Worm (Caenorhabditis elegans): Measurements from ENCODE around the gene yif-1.

The yif-1 gene

DNA sequence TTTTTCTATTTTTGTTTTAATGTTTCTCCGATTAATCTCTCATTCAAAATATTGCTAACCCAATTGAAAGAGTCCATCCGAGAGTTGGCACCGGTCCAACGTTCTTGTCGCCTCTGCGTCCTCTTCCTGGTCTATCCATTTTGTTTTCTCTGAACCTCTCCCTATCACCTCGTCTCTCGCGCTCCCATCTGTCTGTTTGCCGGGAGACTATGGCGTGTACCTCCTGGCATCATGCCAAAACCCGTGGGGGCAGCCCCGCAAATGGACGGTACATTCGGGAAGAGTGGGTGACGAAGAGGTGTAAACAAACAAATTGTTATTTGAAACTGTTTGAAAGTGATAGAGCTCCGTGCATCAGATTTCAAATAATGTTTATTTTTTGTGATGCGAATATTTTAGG, 18.4 kb downstream of the yif-1 start, which contains the start of gene T06E8.2 (continued):
- TF ChIP-seq lir-3 (tag; optimal IDR thresholded peaks at IDR 0.05; ENCODE audit: poor library complexity) (no peak), aly-2 (tag; optimal IDR thresholded peaks at IDR 0.05) (no peak), pax-3 (tag; optimal IDR thresholded peaks at IDR 0.05) (no peak), elt-2 (tag; optimal IDR thresholded peaks at IDR 0.05) (no peak), efl-1 (optimal IDR thresholded peaks at IDR 0.05) (peak; percentile 40 to 44), efl-1 (GFP tag; optimal IDR thresholded peaks at IDR 0.05 in 1 of 2) (peak; percentile 15 to 74), unc-130 (tag; optimal IDR thresholded peaks at IDR 0.05) (peak; percentile 67), lin-39 (tag; optimal IDR thresholded peaks at IDR 0.05) (no peak), lin-35 (GFP tag; optimal IDR thresholded peaks at IDR 0.05) (peak; percentile 32 to 40), mef-2 (tag; optimal IDR thresholded peaks at IDR 0.05) (no peak), ets-5 (GFP tag; IDR thresholded peaks at IDR 0.05) (no peak), nhr-28 (tag; optimal IDR thresholded peaks at IDR 0.05) (no peak), sox-4 (tag; optimal IDR thresholded peaks at IDR 0.05) (no peak), nhr-47 (tag; optimal IDR thresholded peaks at IDR 0.05) (peak; percentile 48), nhr-12 (tag; optimal IDR thresholded peaks at IDR 0.05) (no peak), Y116A8C.19 (tag; optimal IDR thresholded peaks at IDR 0.05; ENCODE audit: borderline replicate concordance) (no peak), elt-3 (tag; optimal IDR thresholded peaks at IDR 0.05) (no peak), nhr-90 (tag; optimal IDR thresholded peaks at IDR 0.05; ENCODE audit: poor library complexity) (peak; percentile 18), ama-1 (optimal IDR thresholded peaks at IDR 0.05) (no peak), swsn-7 (tag; optimal IDR thresholded peaks at IDR 0.05) (peak; percentile 58), nhr-19 (GFP tag; conservative IDR thresholded peaks at IDR 0.05) (peak; percentile 58), nhr-11 (tag; optimal IDR thresholded peaks at IDR 0.05) (no peak), fkh-8 (tag; optimal IDR thresholded peaks at IDR 0.05) (no peak), nhr-71 (tag; optimal IDR thresholded peaks at IDR 0.05) (peak; percentile 80), fkh-4 (tag; optimal IDR thresholded peaks at IDR 0.05; ENCODE audit: borderline replicate concordance) (peak; percentile 37), unc-30 (tag; optimal IDR thresholded peaks at IDR 0.05) (no peak), vab-15 (tag; optimal IDR thresholded peaks at IDR 0.05) (no peak), dpl-1 (GFP tag; optimal IDR thresholded peaks at IDR 0.05) (peak in 1 of 3 experiments; percentile 21), egl-27 (tag; optimal IDR thresholded peaks at IDR 0.05) (peak in 1 of 2 experiments; percentile 15), blmp-1 (tag; optimal IDR thresholded peaks at IDR 0.05) (peak; percentile 24), pqm-1 (tag; optimal IDR thresholded peaks at IDR 0.05) (no peak), hlh-4 (tag; optimal IDR thresholded peaks at IDR 0.05) (no peak), ceh-63 (GFP tag; optimal IDR thresholded peaks at IDR 0.05) (no peak), zip-4 (GFP tag; optimal IDR thresholded peaks at IDR 0.05) (no peak), fkh-10 (GFP tag; optimal IDR thresholded peaks at IDR 0.05) (no peak), mep-1 (tag; optimal IDR thresholded peaks at IDR 0.05) (peak; percentile 61), lsy-2 (tag; optimal IDR thresholded peaks at IDR 0.05) (peak; percentile 34 to 43), ztf-11 (tag; optimal IDR thresholded peaks at IDR 0.05) (peak in 1 of 2 experiments; percentile 10), skn-1 (tag; optimal IDR thresholded peaks at IDR 0.05) (peak; percentile 49), C16A3.4 (tag; optimal IDR thresholded peaks at IDR 0.05) (no peak), nhr-237 (tag; optimal IDR thresholded peaks at IDR 0.05) (no peak), ceh-8 (GFP tag; optimal IDR thresholded peaks at IDR 0.05) (no peak), pag-3 (tag; optimal IDR thresholded peaks at IDR 0.05; ENCODE audit: borderline replicate concordance, insufficient read depth) (peak; percentile 86)

DNA sequence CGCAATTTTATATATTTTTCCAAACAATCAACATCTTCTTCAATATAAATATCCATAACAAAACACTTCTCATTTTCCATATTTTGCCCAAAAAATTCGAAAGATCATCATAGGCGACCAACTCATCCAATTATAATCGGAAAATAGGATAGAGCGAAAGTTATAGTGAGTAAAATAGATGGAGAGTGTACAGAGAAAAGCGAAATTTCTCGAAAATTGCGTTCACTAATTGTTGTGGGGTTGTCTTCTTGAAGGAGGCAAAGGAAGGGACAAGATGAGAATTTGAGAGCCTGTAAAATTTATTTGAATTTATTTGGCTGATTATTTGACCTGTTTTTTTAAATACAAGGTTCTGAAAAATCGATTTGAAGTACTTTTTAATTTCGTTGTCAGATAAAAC, 19.1 kb downstream of the yif-1 start:
- TF ChIP-seq blmp-1 (tag; optimal IDR thresholded peaks at IDR 0.05) (peak; percentile 96), ceh-8 (GFP tag; optimal IDR thresholded peaks at IDR 0.05) (peak; percentile 31), swsn-7 (tag; optimal IDR thresholded peaks at IDR 0.05) (peak; percentile 15), lsy-2 (tag; optimal IDR thresholded peaks at IDR 0.05) (peak in 1 of 2 experiments; percentile 25), nhr-85 (tag) (peak; percentile 61), aha-1 (tag; optimal IDR thresholded peaks at IDR 0.05) (no peak), lin-14 (GFP tag; optimal IDR thresholded peaks at IDR 0.05) (peak; percentile 52), lin-13 (GFP tag; optimal IDR thresholded peaks at IDR 0.05) (no peak), efl-1 (optimal IDR thresholded peaks at IDR 0.05) (no peak), efl-1 (GFP tag; optimal IDR thresholded peaks at IDR 0.05 in 1 of 2) (peak in 1 of 2 experiments; percentile 89)

All from whole organism, L1 larva.